Worm (Caenorhabditis elegans) whole organism, L4 larva: Measurements from ENCODE around the gene pri-1.

ENCODE experiments used
- F26F4.8 ChIP-seq: fragments of 200-800 bp; sonication (Bioruptor generic); conservative IDR thresholded peaks from 2 replicates; pipeline ENCODE4 v1.3.6; 2022; ENCODE audit warnings: missing genetic modification characterization, missing compliant biosample characterization
- F44E2.7 ChIP-seq: fragments of 200-800 bp; sonication (Bioruptor generic); IDR thresholded peaks from 2 replicates; pipeline ENCODE4 v2.1.2; 2022; ENCODE audit warnings: missing genetic modification characterization, missing compliant biosample characterization
- F49E8.2 ChIP-seq: sonication (generic microtip); optimal IDR thresholded peaks from 2 replicates; lab custom pipeline; 2016; ENCODE audit warnings: missing compliant biosample characterization, mild to moderate bottlenecking, missing genetic modification characterization, borderline replicate concordance
- T20F7.1 ChIP-seq: fragments of 200-800 bp; sonication (Bioruptor generic); optimal IDR thresholded peaks from 2 replicates; lab custom pipeline; 2018; ENCODE audit warnings: mild to moderate bottlenecking, missing genetic modification characterization, missing compliant biosample characterization
- aha-1 ChIP-seq: fragments of 150-350 bp; peaks from one replicate; lab custom pipeline; 2014; ENCODE audit warnings: missing biosample characterization, missing genetic modification characterization
- ama-1 ChIP-seq: fragments of 150-350 bp; optimal IDR thresholded peaks from 2 replicates; lab custom pipeline; 2014; ENCODE audit warnings: inconsistent platforms, mixed read lengths
- ceh-28 ChIP-seq: fragments of 150-350 bp; optimal IDR thresholded peaks from 2 replicates; lab custom pipeline; 2014; ENCODE audit warnings: missing biosample characterization, missing genetic modification reagents, missing genetic modification characterization
- ces-1 ChIP-seq: fragments of 150-350 bp; sonication (generic microtip); optimal IDR thresholded peaks from 4 replicates; lab custom pipeline; 2014; ENCODE audit warnings: missing biosample characterization, missing genetic modification reagents, missing genetic modification characterization
- cey-2 ChIP-seq: sonication (generic microtip); optimal IDR thresholded peaks from 3 replicates; lab custom pipeline; 2017; ENCODE audit warnings: missing genetic modification characterization, mild to moderate bottlenecking, missing compliant biosample characterization, antibody characterized with exemption, borderline replicate concordance; ENCODE audit not compliant: insufficient read depth
- daf-12 ChIP-seq: fragments of 150-350 bp; optimal IDR thresholded peaks from 2 replicates; lab custom pipeline; 2014; ENCODE audit warnings: missing biosample characterization, missing genetic modification reagents, missing genetic modification characterization
- daf-16 ChIP-seq, 3 experiments: sonication (generic microtip); optimal IDR thresholded peaks; 2 replicates each; lab custom pipeline; 2016 to 2017; ENCODE audit warnings: missing genetic modification characterization in 3 of 3, missing genetic modification reagents in 3 of 3, mild to moderate bottlenecking in 2 of 3, missing compliant biosample characterization in 2 of 3, missing biosample characterization in 1 of 3, moderate library complexity in 1 of 3
- dmd-6 ChIP-seq: fragments of 200-800 bp; sonication (Bioruptor generic); IDR thresholded peaks from 2 replicates; pipeline ENCODE4 v1.3.6; 2022; ENCODE audit warnings: missing genetic modification reagents, missing genetic modification characterization, missing compliant biosample characterization
- duxl-1 ChIP-seq: sonication (generic microtip); optimal IDR thresholded peaks from 2 replicates; lab custom pipeline; 2016; ENCODE audit warnings: mild to moderate bottlenecking, missing genetic modification characterization, moderate library complexity, missing compliant biosample characterization; ENCODE audit not compliant: poor library complexity
- dve-1 ChIP-seq: sonication (generic microtip); optimal IDR thresholded peaks from 2 replicates; lab custom pipeline; 2017; ENCODE audit warnings: antibody characterized with exemption, mild to moderate bottlenecking, missing genetic modification characterization, missing compliant biosample characterization; ENCODE audit not compliant: insufficient read depth
- egl-27 ChIP-seq: sonication (generic microtip); optimal IDR thresholded peaks from 3 replicates; lab custom pipeline; 2017; ENCODE audit warnings: missing biosample characterization, missing genetic modification reagents, missing genetic modification characterization
- egl-43 ChIP-seq: fragments of 200-800 bp; sonication (Bioruptor generic); IDR thresholded peaks from 2 replicates; pipeline ENCODE4 v1.3.6; 2022; ENCODE audit warnings: missing genetic modification reagents, missing genetic modification characterization, missing compliant biosample characterization
- gei-8 ChIP-seq: fragments of 200-800 bp; sonication (Bioruptor generic); optimal IDR thresholded peaks from 2 replicates; lab custom pipeline; 2018; ENCODE audit warnings: mild to moderate bottlenecking, missing genetic modification characterization, missing compliant biosample characterization
- hlh-30 ChIP-seq: sonication (generic microtip); optimal IDR thresholded peaks from 2 replicates; lab custom pipeline; 2017; ENCODE audit warnings: antibody characterized with exemption, mild to moderate bottlenecking, missing genetic modification characterization, missing compliant biosample characterization; ENCODE audit not compliant: insufficient read depth
- jun-1 ChIP-seq: fragments of 150-350 bp; optimal IDR thresholded peaks from 2 replicates; lab custom pipeline; 2014; ENCODE audit warnings: missing biosample characterization, missing genetic modification reagents, missing genetic modification characterization
- lim-7 ChIP-seq: fragments of 200-800 bp; sonication (Bioruptor generic); IDR thresholded peaks from 2 replicates; pipeline ENCODE4 v1.3.6; 2022; ENCODE audit warnings: missing genetic modification characterization, missing compliant biosample characterization
- lin-13 ChIP-seq: fragments of 150-350 bp; optimal IDR thresholded peaks from 2 replicates; lab custom pipeline; 2014; ENCODE audit warnings: missing biosample characterization, missing genetic modification reagents, missing genetic modification characterization
- lin-15B ChIP-seq: fragments of 150-350 bp; sonication (generic microtip); optimal IDR thresholded peaks from 3 replicates; lab custom pipeline; 2014; ENCODE audit warnings: missing biosample characterization, missing genetic modification characterization
- lin-38 ChIP-seq: fragments of 200-800 bp; sonication (Bioruptor generic); IDR thresholded peaks from 2 replicates; pipeline ENCODE4 v1.3.6; 2022; ENCODE audit warnings: missing genetic modification reagents, missing genetic modification characterization, missing compliant biosample characterization
- lsy-2 ChIP-seq, 2 experiments: fragments of 150-350 bp in 1 of 2; sonication (generic microtip) in 1 of 2; optimal IDR thresholded peaks; 2 replicates each; lab custom pipeline; 2014 to 2017; ENCODE audit warnings: missing biosample characterization in 2 of 2, missing genetic modification characterization in 2 of 2
- mdl-1 ChIP-seq, 2 experiments: fragments of 150-350 bp in 1 of 2; sonication (generic microtip) in 1 of 2; optimal IDR thresholded peaks; 2 replicates each; lab custom pipeline; 2014 to 2017; ENCODE audit warnings: missing biosample characterization in 2 of 2, missing genetic modification characterization in 2 of 2
- mdt-29 ChIP-seq: fragments of 200-800 bp; sonication (Bioruptor generic); IDR thresholded peaks from 2 replicates; pipeline ENCODE4 v1.3.6; 2022; ENCODE audit warnings: missing genetic modification reagents, missing genetic modification characterization, missing compliant biosample characterization
- mep-1 ChIP-seq: fragments of 150-350 bp; sonication (generic microtip); optimal IDR thresholded peaks from 3 replicates; lab custom pipeline; 2014; ENCODE audit warnings: missing biosample characterization, missing genetic modification characterization
- mxl-3 ChIP-seq: fragments of 200-800 bp; sonication (Bioruptor generic); optimal IDR thresholded peaks from 2 replicates; lab custom pipeline; 2018; ENCODE audit warnings: mild to moderate bottlenecking, missing genetic modification characterization, missing compliant biosample characterization
- nhr-10 ChIP-seq: fragments of 150-350 bp; optimal IDR thresholded peaks from 2 replicates; lab custom pipeline; 2014; ENCODE audit warnings: missing biosample characterization, missing genetic modification characterization
- nhr-111 ChIP-seq: fragments of 200-800 bp; sonication (Bioruptor generic); optimal IDR thresholded peaks from 2 replicates; lab custom pipeline; 2018; ENCODE audit warnings: mild to moderate bottlenecking, missing genetic modification characterization, missing compliant biosample characterization
- nhr-28 ChIP-seq: fragments of 150-350 bp; optimal IDR thresholded peaks from 2 replicates; lab custom pipeline; 2014; ENCODE audit warnings: missing biosample characterization, missing genetic modification characterization
- nhr-41 ChIP-seq: fragments of 200-800 bp; sonication (Bioruptor generic); IDR thresholded peaks from 2 replicates; pipeline ENCODE4 v1.3.6; 2022; ENCODE audit warnings: missing genetic modification reagents, missing genetic modification characterization, missing compliant biosample characterization
- nhr-42 ChIP-seq: fragments of 200-800 bp; sonication (Bioruptor generic); IDR thresholded peaks from 2 replicates; pipeline ENCODE4 v1.3.6; 2022; ENCODE audit warnings: missing genetic modification characterization, missing compliant biosample characterization
- nhr-6 ChIP-seq: fragments of 150-350 bp; optimal IDR thresholded peaks from 2 replicates; lab custom pipeline; 2014; ENCODE audit warnings: missing biosample characterization, missing genetic modification characterization
- pha-4 ChIP-seq, 2 experiments: fragments of 150-350 bp in 1 of 2; fragments of 200-800 bp in 1 of 2; sonication (Bioruptor generic) in 1 of 2; IDR thresholded peaks in 1 of 2; optimal IDR thresholded peaks in 1 of 2; 2 replicates each; pipeline versions ENCODE4 v1.3.6 to Lab custom; 2014 to 2022; ENCODE audit warnings: missing genetic modification characterization in 2 of 2, missing genetic modification reagents in 2 of 2, missing biosample characterization in 1 of 2, missing compliant biosample characterization in 1 of 2
- php-3 ChIP-seq: fragments of 200-800 bp; sonication (Bioruptor generic); IDR thresholded peaks from 2 replicates; pipeline ENCODE4 v1.3.6; 2022; ENCODE audit warnings: missing genetic modification reagents, missing genetic modification characterization, missing compliant biosample characterization
- saeg-2 ChIP-seq: fragments of 200-800 bp; sonication (Bioruptor generic); IDR thresholded peaks from 2 replicates; pipeline ENCODE4 v1.3.6; 2022; ENCODE audit warnings: missing genetic modification reagents, missing genetic modification characterization, missing compliant biosample characterization
- sdz-12 ChIP-seq: fragments of 200-800 bp; sonication (Bioruptor generic); optimal IDR thresholded peaks from 2 replicates; lab custom pipeline; 2018; ENCODE audit warnings: mild to moderate bottlenecking, missing genetic modification characterization, missing compliant biosample characterization
- set-16 ChIP-seq: fragments of 200-800 bp; sonication (Bioruptor generic); IDR thresholded peaks from 2 replicates; pipeline ENCODE4 v1.3.6; 2022; ENCODE audit warnings: missing genetic modification reagents, missing genetic modification characterization, missing compliant biosample characterization
- spr-3 ChIP-seq: fragments of 200-800 bp; sonication (Bioruptor generic); optimal IDR thresholded peaks from 2 replicates; lab custom pipeline; 2018; ENCODE audit warnings: mild to moderate bottlenecking, missing genetic modification characterization, missing compliant biosample characterization
- tag-97 ChIP-seq: fragments of 200-800 bp; sonication (Bioruptor generic); IDR thresholded peaks from 2 replicates; pipeline ENCODE4 v1.3.6; 2022; ENCODE audit warnings: missing genetic modification characterization, missing compliant biosample characterization
- tra-1 ChIP-seq: fragments of 200-800 bp; sonication (Bioruptor generic); IDR thresholded peaks from 2 replicates; pipeline ENCODE4 v1.3.6; 2022; ENCODE audit warnings: missing genetic modification reagents, missing genetic modification characterization, missing compliant biosample characterization
- unc-130 ChIP-seq: sonication (generic microtip); optimal IDR thresholded peaks from 2 replicates; lab custom pipeline; 2016; ENCODE audit warnings: missing genetic modification reagents, missing genetic modification characterization, missing compliant biosample characterization
- vab-7 ChIP-seq: fragments of 200-800 bp; sonication (Bioruptor generic); IDR thresholded peaks from 2 replicates; pipeline ENCODE4 v1.3.6; 2022; ENCODE audit warnings: missing genetic modification reagents, missing genetic modification characterization, missing compliant biosample characterization
- zfp-2 ChIP-seq: sonication (generic microtip); optimal IDR thresholded peaks from 2 replicates; lab custom pipeline; 2016; ENCODE audit warnings: mild to moderate bottlenecking, missing genetic modification characterization, missing compliant biosample characterization
- zfp-3 ChIP-seq: fragments of 200-800 bp; sonication (Bioruptor generic); conservative IDR thresholded peaks from 2 replicates; pipeline ENCODE4 v1.3.6; 2022; ENCODE audit warnings: missing genetic modification reagents, missing genetic modification characterization, missing compliant biosample characterization
- zip-11 ChIP-seq: fragments of 200-800 bp; sonication (Bioruptor generic); IDR thresholded peaks from 2 replicates; pipeline ENCODE4 v1.3.6; 2022; ENCODE audit warnings: missing genetic modification characterization, missing compliant biosample characterization
- zip-2 ChIP-seq: fragments of 150-350 bp; optimal IDR thresholded peaks from 2 replicates; lab custom pipeline; 2014; ENCODE audit warnings: missing biosample characterization, missing genetic modification characterization

Gene pri-1

ce11 chrIII:9619079-9619761 lies 5.1 kb upstream of the pri-1 start, which contains the start of gene hlh-11 (continued):
- TF ChIP-seq mdt-29 (GFP tag; lab: Robert Waterston, UW) (peak; percentile 45; the same call in 1 of the 2 replicates), mep-1 (peak; percentile 97), sdz-12 (GFP tag; lab: Kevin White, UChicago) (no peak), cey-2 (tag; lab: Kevin White, UChicago) (peak; percentile 64), nhr-41 (GFP tag; lab: Robert Waterston, UW) (peak; percentile 7; the same call in 1 of the 2 replicates), unc-130 (GFP tag; lab: Kevin White, UChicago) (no peak), lim-7 (no peak; the same call in 1 of the 2 replicates), pha-4 (GFP tag; IDR thresholded peaks at IDR 0.05; lab: Robert Waterston, UW) (peak; percentile 91), pha-4 (tag; optimal IDR thresholded peaks at IDR 0.05; lab: Kevin White, UChicago) (peak; percentile 30), dve-1 (peak; percentile 95), F49E8.2 (tag; lab: Kevin White, UChicago) (no peak), tag-97 (no peak), lin-38 (GFP tag; lab: Robert Waterston, UW) (peak; percentile 77), T20F7.1 (peak; percentile 70), vab-7 (GFP tag; lab: Robert Waterston, UW) (0 out of 2 replicates have a peak, but pooled peaks have one; percentile 43), jun-1 (tag; lab: Kevin White, UChicago) (no peak), F26F4.8 (GFP tag; lab: Robert Waterston, UW) (no peak), nhr-28 (tag; lab: Kevin White, UChicago) (peak; percentile 83), nhr-10 (tag; lab: Kevin White, UChicago) (peak; percentile 91), zfp-2 (peak; percentile 35), tra-1 (GFP tag; lab: Robert Waterston, UW) (peak; percentile 61; the same call in 1 of the 2 replicates), lin-15B (no peak), set-16 (peak; percentile 93), F44E2.7 (GFP tag; lab: Robert Waterston, UW) (no peak), daf-16 (GFP tag; optimal IDR thresholded peaks at IDR 0.05; lab: Kevin White, UChicago) (peak in 1 of 2 experiments; percentile 81), daf-16 (tag; optimal IDR thresholded peaks at IDR 0.05; lab: Kevin White, UChicago) (peak; percentile 66), dmd-6 (GFP tag; lab: Robert Waterston, UW) (peak; percentile 65), ama-1 (lab: Kevin White, UChicago) (no peak), php-3 (GFP tag; lab: Robert Waterston, UW) (0 out of 2 replicates have a peak, but pooled peaks have one; percentile 30), mxl-3 (GFP tag; lab: Kevin White, UChicago) (peak; percentile 97), daf-12 (tag; lab: Kevin White, UChicago) (no peak), mdl-1 (tag; optimal IDR thresholded peaks at IDR 0.05; lab: Kevin White, UChicago) (peak; percentile 92 to 99), zip-2 (no peak), egl-27 (tag; lab: Kevin White, UChicago) (no peak), ces-1 (GFP tag; lab: Kevin White, UChicago) (peak; percentile 58), lin-13 (GFP tag; lab: Kevin White, UChicago) (peak; percentile 38), aha-1 (peak; percentile 93), ceh-28 (peak; percentile 46), lsy-2 (tag; optimal IDR thresholded peaks at IDR 0.05; lab: Kevin White, UChicago) (peak; percentile 85 to 90), zip-11 (GFP tag; lab: Robert Waterston, UW) (no peak), zfp-3 (GFP tag; lab: Robert Waterston, UW) (peak; percentile 61), hlh-30 (tag; lab: Kevin White, UChicago) (peak; percentile 98), nhr-42 (0 out of 2 replicates have a peak, but pooled peaks have one; percentile 42), nhr-6 (tag; lab: Kevin White, UChicago) (peak; percentile 85), spr-3 (peak; percentile 22), nhr-111 (no peak), gei-8 (peak; percentile 89), egl-43 (GFP tag; lab: Robert Waterston, UW) (peak; percentile 62; the same call in 1 of the 2 replicates), saeg-2 (GFP tag; lab: Robert Waterston, UW) (no peak), duxl-1 (tag; lab: Kevin White, UChicago) (peak; percentile 25)
